Fruit fly (Drosophila melanogaster) whole organism, embryonic: Measurements from ENCODE around the gene CG10725.

Experiments used
- Aef1 ChIP-seq: fragments of 200-800 bp; sonication (Bioruptor generic); IDR thresholded peaks from 3 replicates; pipeline ENCODE4 v1.3.6; 2022; ENCODE audit warnings: missing biosample characterization, missing genetic modification characterization
- BtbVII ChIP-seq: fragments of 200-800 bp; sonication (Bioruptor generic); optimal IDR thresholded peaks from 3 replicates; lab custom pipeline; 2017; ENCODE audit warnings: missing biosample characterization, mild to moderate bottlenecking, missing genetic modification characterization
- CG10654 ChIP-seq: fragments of 200-800 bp; sonication (Bioruptor generic); optimal IDR thresholded peaks from 2 replicates; lab custom pipeline; 2016; ENCODE audit warnings: missing biosample characterization, missing genetic modification characterization
- CG13894 ChIP-seq: fragments of 200-800 bp; sonication (Bioruptor generic); optimal IDR thresholded peaks from 3 replicates; lab custom pipeline; 2018; ENCODE audit warnings: missing biosample characterization, mild to moderate bottlenecking, missing genetic modification characterization, moderate library complexity
- CG15479 ChIP-seq: fragments of 200-800 bp; sonication (Bioruptor generic); optimal IDR thresholded peaks from 3 replicates; lab custom pipeline; 2019; ENCODE audit warnings: missing biosample characterization, mild to moderate bottlenecking, missing genetic modification characterization, moderate library complexity
- CG1602 ChIP-seq: fragments of 200-800 bp; sonication (Bioruptor generic); optimal IDR thresholded peaks from 3 replicates; lab custom pipeline; 2016; ENCODE audit warnings: missing biosample characterization, missing genetic modification characterization
- CG17328 ChIP-seq: fragments of 200-800 bp; sonication (Bioruptor generic); IDR thresholded peaks from 2 replicates; pipeline ENCODE4 v1.3.6; 2022; ENCODE audit warnings: missing biosample characterization, missing genetic modification characterization
- CG18011 ChIP-seq: fragments of 200-800 bp; sonication (Bioruptor generic); optimal IDR thresholded peaks from 2 replicates; lab custom pipeline; 2017; ENCODE audit warnings: missing biosample characterization, missing genetic modification characterization, mild to moderate bottlenecking, moderate library complexity, missing genotype
- CG31224 ChIP-seq: fragments of 200-800 bp; sonication (Bioruptor generic); IDR thresholded peaks from 2 replicates; pipeline ENCODE4 v1.3.6; 2022; ENCODE audit warnings: missing biosample characterization, missing genetic modification characterization
- CG34376 ChIP-seq: fragments of 200-800 bp; sonication (Bioruptor generic); optimal IDR thresholded peaks from 2 replicates; lab custom pipeline; 2018; ENCODE audit warnings: missing biosample characterization, mild to moderate bottlenecking, missing genetic modification characterization
- CG34422 ChIP-seq: fragments of 200-800 bp; sonication (Bioruptor generic); IDR thresholded peaks from 3 replicates; pipeline ENCODE4 v1.3.6; 2022; ENCODE audit warnings: missing biosample characterization, missing genetic modification characterization
- CG42726 ChIP-seq: fragments of 200-800 bp; sonication (Bioruptor generic); IDR thresholded peaks from 2 replicates; pipeline ENCODE4 v1.3.6; 2022; ENCODE audit warnings: missing biosample characterization, missing genetic modification characterization; ENCODE audit not compliant: partially characterized antibody
- CG4707 ChIP-seq: fragments of 200-800 bp; sonication (Bioruptor generic); optimal IDR thresholded peaks from 2 replicates; lab custom pipeline; 2018; ENCODE audit warnings: missing biosample characterization, mild to moderate bottlenecking, missing genetic modification characterization, moderate library complexity
- CG6791 ChIP-seq: fragments of 200-800 bp; sonication (Bioruptor generic); IDR thresholded peaks from 3 replicates; pipeline ENCODE4 v1.3.6; 2022; ENCODE audit warnings: missing biosample characterization, missing genetic modification characterization; ENCODE audit not compliant: partially characterized antibody
- CG9727 ChIP-seq: fragments of 200-800 bp; sonication (Bioruptor generic); optimal IDR thresholded peaks from 3 replicates; lab custom pipeline; 2017; ENCODE audit warnings: missing biosample characterization, mild to moderate bottlenecking, missing genetic modification characterization
- Camta ChIP-seq: fragments of 200-800 bp; sonication (Bioruptor generic); optimal IDR thresholded peaks from 2 replicates; lab custom pipeline; 2016; ENCODE audit warnings: missing biosample characterization, missing genetic modification characterization
- CoRest ChIP-seq: fragments of 200-800 bp; sonication (Bioruptor generic); optimal IDR thresholded peaks from 3 replicates; lab custom pipeline; 2018; ENCODE audit warnings: missing biosample characterization, mild to moderate bottlenecking, missing genetic modification characterization, moderate library complexity
- CrebB ChIP-seq: fragments of 200-800 bp; sonication (Bioruptor generic); optimal IDR thresholded peaks from 3 replicates; lab custom pipeline; 2018; ENCODE audit warnings: missing biosample characterization, mild to moderate bottlenecking, missing genetic modification characterization
- D ChIP-seq, 2 experiments: fragments of 200-800 bp in 1 of 2; fragments of >200 bp in 1 of 2; sonication (Bioruptor generic) in 1 of 2; optimal IDR thresholded peaks; 2 replicates in 1 of 2; 3 replicates in 1 of 2; lab custom pipeline; 2017; ENCODE audit warnings: mild to moderate bottlenecking in 1 of 2, missing biosample characterization in 1 of 2, missing genetic modification characterization in 1 of 2, missing genetic modification reagents in 1 of 2
- Dad ChIP-seq: fragments of 200-800 bp; sonication (Bioruptor generic); optimal IDR thresholded peaks from 3 replicates; lab custom pipeline; 2016; ENCODE audit warnings: missing biosample characterization, missing genetic modification characterization
- Dbx ChIP-seq: fragments of 200-800 bp; sonication (Bioruptor generic); IDR thresholded peaks from 3 replicates; pipeline ENCODE4 v1.3.6; 2022; ENCODE audit warnings: missing biosample characterization, missing genetic modification characterization
- Dfd ChIP-seq, 2 experiments: fragments of >200 bp; optimal IDR thresholded peaks; 2 replicates each; lab custom pipeline; 2017; ENCODE audit warnings: missing biosample characterization in 2 of 2, missing genetic modification characterization in 2 of 2
- Drgx ChIP-seq: fragments of 200-800 bp; sonication (Bioruptor generic); IDR thresholded peaks from 2 replicates; pipeline ENCODE4 v1.3.6; 2022; ENCODE audit warnings: missing biosample characterization, missing genetic modification characterization
- Gug ChIP-seq: fragments of 200-800 bp; sonication (Bioruptor generic); IDR thresholded peaks from 4 replicates; pipeline ENCODE4 v1.3.6; 2022; ENCODE audit warnings: missing biosample characterization, missing genetic modification characterization
- Jarid2 ChIP-seq: fragments of 200-800 bp; sonication (Bioruptor generic); optimal IDR thresholded peaks from 3 replicates; lab custom pipeline; 2017; ENCODE audit warnings: mild to moderate bottlenecking, missing biosample characterization, missing genetic modification reagents, missing genetic modification characterization
- MESR4 ChIP-seq: fragments of 200-800 bp; sonication (Bioruptor generic); optimal IDR thresholded peaks from 2 replicates; lab custom pipeline; 2018; ENCODE audit warnings: missing biosample characterization, mild to moderate bottlenecking, missing genetic modification characterization, moderate library complexity
- Med ChIP-seq: fragments of 200-800 bp; sonication (Bioruptor generic); peaks from one replicate; lab custom pipeline; 2016; ENCODE audit warnings: missing biosample characterization, missing genetic modification characterization, mild to moderate bottlenecking, inconsistent platforms, moderate library complexity
- Nf-YA ChIP-seq: fragments of 200-800 bp; sonication (Bioruptor generic); IDR thresholded peaks from 2 replicates; pipeline ENCODE4 v1.3.6; 2022; ENCODE audit warnings: missing biosample characterization, missing genetic modification characterization
- Ravus ChIP-seq: fragments of 200-800 bp; sonication (Bioruptor generic); IDR thresholded peaks from 2 replicates; pipeline ENCODE4 v1.3.6; 2022; ENCODE audit warnings: missing biosample characterization, missing genetic modification characterization
- Sox102F ChIP-seq: fragments of 200-800 bp; sonication (Bioruptor generic); optimal IDR thresholded peaks from 2 replicates; lab custom pipeline; 2018; ENCODE audit warnings: missing biosample characterization, mild to moderate bottlenecking, missing genetic modification characterization, moderate library complexity
- ash1 ChIP-seq: fragments of 200-800 bp; sonication (Bioruptor generic); optimal IDR thresholded peaks from 2 replicates; lab custom pipeline; 2018; ENCODE audit warnings: missing biosample characterization, mild to moderate bottlenecking, missing genetic modification characterization
- crc ChIP-seq: fragments of 200-800 bp; sonication (Bioruptor generic); optimal IDR thresholded peaks from 2 replicates; lab custom pipeline; 2016; ENCODE audit warnings: missing biosample characterization, missing genetic modification characterization
- dmrt11E ChIP-seq: fragments of 200-800 bp; sonication (Bioruptor generic); optimal IDR thresholded peaks from 3 replicates; lab custom pipeline; 2018; ENCODE audit warnings: missing biosample characterization, mild to moderate bottlenecking, missing genetic modification characterization, moderate library complexity
- dmrt99B ChIP-seq: fragments of 200-800 bp; sonication (Bioruptor generic); optimal IDR thresholded peaks from 2 replicates; lab custom pipeline; 2018; ENCODE audit warnings: missing biosample characterization, mild to moderate bottlenecking, missing genetic modification characterization, moderate library complexity
- emc ChIP-seq: fragments of 200-800 bp; sonication (Bioruptor generic); optimal IDR thresholded peaks from 2 replicates; lab custom pipeline; 2016; ENCODE audit warnings: missing biosample characterization, missing genetic modification characterization
- ewg ChIP-seq: fragments of 200-800 bp; sonication (Bioruptor generic); optimal IDR thresholded peaks from 3 replicates; lab custom pipeline; 2017; ENCODE audit warnings: mild to moderate bottlenecking, missing biosample characterization, missing genetic modification reagents, missing genetic modification characterization
- exex ChIP-seq: fragments of 200-800 bp; sonication (Bioruptor generic); optimal IDR thresholded peaks from 4 replicates; lab custom pipeline; 2018; ENCODE audit warnings: missing biosample characterization, mild to moderate bottlenecking, missing genetic modification characterization, moderate library complexity
- grau ChIP-seq: fragments of 200-800 bp; optimal IDR thresholded peaks from 3 replicates; lab custom pipeline; 2019; ENCODE audit warnings: missing biosample characterization, mild to moderate bottlenecking, missing genetic modification characterization, moderate library complexity
- maf-S ChIP-seq: fragments of 200-800 bp; sonication (Bioruptor generic); optimal IDR thresholded peaks from 2 replicates; lab custom pipeline; 2016; ENCODE audit warnings: missing biosample characterization, missing genetic modification characterization
- nerfin-2 ChIP-seq: fragments of 200-800 bp; sonication (Bioruptor generic); IDR thresholded peaks from 2 replicates; pipeline ENCODE4 v1.3.6; 2022; ENCODE audit warnings: missing biosample characterization, missing genetic modification characterization; ENCODE audit not compliant: partially characterized antibody
- nmo ChIP-seq: fragments of 200-800 bp; sonication (Bioruptor generic); optimal IDR thresholded peaks from 2 replicates; lab custom pipeline; 2018; ENCODE audit warnings: missing biosample characterization, mild to moderate bottlenecking, missing genetic modification characterization, moderate library complexity
- phol ChIP-seq: fragments of 200-800 bp; sonication (Bioruptor generic); optimal IDR thresholded peaks from 3 replicates; lab custom pipeline; 2018; ENCODE audit warnings: missing biosample characterization, mild to moderate bottlenecking, missing genetic modification characterization, moderate library complexity
- pum ChIP-seq: fragments of 200-800 bp; sonication (Bioruptor generic); optimal IDR thresholded peaks from 2 replicates; lab custom pipeline; 2016; ENCODE audit warnings: missing biosample characterization, missing genetic modification characterization
- slbo ChIP-seq: fragments of 200-800 bp; sonication (Bioruptor generic); IDR thresholded peaks from 2 replicates; pipeline ENCODE4 v1.3.6; 2022; ENCODE audit warnings: missing biosample characterization, missing genetic modification characterization
- sqz ChIP-seq: fragments of 200-800 bp; sonication (Bioruptor generic); optimal IDR thresholded peaks from 3 replicates; lab custom pipeline; 2018; ENCODE audit warnings: missing biosample characterization, mild to moderate bottlenecking, missing genetic modification characterization
- tx ChIP-seq: fragments of 200-800 bp; sonication (Bioruptor generic); optimal IDR thresholded peaks from 2 replicates; lab custom pipeline; 2016; ENCODE audit warnings: missing biosample characterization, missing genetic modification characterization
- usp ChIP-seq: fragments of >200 bp; optimal IDR thresholded peaks from 2 replicates; lab custom pipeline; 2017; ENCODE audit warnings: missing biosample characterization, missing genetic modification characterization
- z ChIP-seq: fragments of 200-800 bp; sonication (Bioruptor generic); IDR thresholded peaks from 3 replicates; pipeline ENCODE4 v1.3.6; 2022; ENCODE audit warnings: missing biosample characterization, missing genetic modification characterization

The CG10725 gene

DNA sequence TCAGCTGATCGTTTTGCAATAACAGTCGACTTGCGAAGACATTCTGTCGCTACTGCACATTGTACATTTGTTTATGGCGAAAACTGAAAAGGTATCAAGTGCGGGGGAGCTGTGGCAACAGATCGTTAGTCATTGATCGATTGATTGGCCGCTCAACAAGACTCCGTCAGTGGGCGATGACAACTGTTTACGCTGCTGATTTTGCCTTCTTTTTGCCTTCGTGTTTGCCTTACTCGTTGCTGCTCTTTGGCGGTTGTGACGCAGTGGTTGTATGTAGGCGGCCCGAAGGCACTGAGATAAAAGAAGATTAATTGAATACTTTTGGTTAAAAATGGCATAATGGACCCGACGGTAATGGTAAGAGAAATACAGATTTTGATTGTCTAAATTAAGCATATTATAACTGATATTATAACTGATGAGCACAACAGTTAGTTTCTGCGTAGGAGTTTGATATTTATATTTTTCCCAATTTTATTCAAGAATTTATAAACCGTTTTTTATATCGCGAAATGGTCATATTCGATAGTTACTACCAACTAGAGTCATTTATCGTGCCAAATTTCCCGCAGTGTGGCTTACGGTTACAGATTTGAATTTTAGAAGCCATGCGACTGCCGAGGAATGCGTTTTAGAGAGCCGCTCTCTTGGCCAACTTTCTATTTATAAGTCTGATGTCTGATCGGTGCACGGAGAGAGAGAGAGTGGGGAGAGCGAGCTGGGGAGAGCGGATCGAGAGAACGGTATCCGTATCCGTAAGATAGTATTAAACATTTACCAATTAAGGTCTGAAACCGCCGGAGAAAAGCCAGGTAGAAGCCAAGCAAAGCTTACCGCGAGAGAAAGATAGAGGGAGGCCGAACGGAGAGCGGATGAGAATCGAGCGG is 39.1 kb downstream of the CG10725 start (continued):
- TF ChIP-seq CG9727 = peak; percentile 92
- peak; percentile 91 for TF ChIP-seq Med
- TF ChIP-seq dmrt11E (tag; lab: Kevin White, UChicago) = peak; percentile 66
- peak; percentile 22 for TF ChIP-seq crc
- peak; percentile 16 for TF ChIP-seq exex (tag; lab: Kevin White, UChicago)
- TF ChIP-seq z (GFP tag; lab: Robert Waterston, UW) = no peak
- no peak for TF ChIP-seq usp
- peak; percentile 63 for TF ChIP-seq sqz (GFP tag; lab: Kevin White, UChicago)
- TF ChIP-seq ewg (GFP tag; lab: Kevin White, UChicago) = peak; percentile 87
- peak; percentile 95 for TF ChIP-seq nmo (GFP tag; lab: Kevin White, UChicago)
- TF ChIP-seq CoRest = peak; percentile 95
- TF ChIP-seq CG18011 = peak; percentile 78
- peak; percentile 60 for TF ChIP-seq Camta (GFP tag; lab: Kevin White, UChicago)
- no peak for TF ChIP-seq D (optimal IDR thresholded peaks at IDR 0.05; lab: Kevin White, UChicago)
- peak; percentile 92 for TF ChIP-seq D (GFP tag; optimal IDR thresholded peaks at IDR 0.05; lab: Kevin White, UChicago)
- TF ChIP-seq CrebB = peak; percentile 56
- TF ChIP-seq MESR4 = no peak
- TF ChIP-seq Sox102F (GFP tag; lab: Kevin White, UChicago) = peak; percentile 94
- no peak for TF ChIP-seq Dfd (GFP tag; optimal IDR thresholded peaks at IDR 0.05; lab: Kevin White, UChicago)
- peak; percentile 95 for TF ChIP-seq dmrt99B (tag; lab: Kevin White, UChicago)
- peak; percentile 59 for TF ChIP-seq CG4707 (GFP tag; lab: Kevin White, UChicago)
- TF ChIP-seq CG6791 (GFP tag; lab: Robert Waterston, UW) = no peak
- TF ChIP-seq CG17328 = peak; percentile 77
- peak; percentile 38 for TF ChIP-seq pum (GFP tag; lab: Kevin White, UChicago)
- TF ChIP-seq CG13894 (tag; lab: Kevin White, UChicago) = no peak
- no peak for TF ChIP-seq CG34376 (GFP tag; lab: Kevin White, UChicago)
- peak; percentile 93 for TF ChIP-seq grau (tag; lab: Kevin White, UChicago)
- no peak for TF ChIP-seq CG15479
- TF ChIP-seq CG42726 (GFP tag; lab: Robert Waterston, UW) = no peak
- peak; percentile 95 for TF ChIP-seq Drgx (GFP tag; lab: Robert Waterston, UW)
- peak; percentile 93 for TF ChIP-seq phol
- TF ChIP-seq Ravus (GFP tag; lab: Robert Waterston, UW) = peak; percentile 45
- peak; percentile 75 for TF ChIP-seq CG31224
- TF ChIP-seq CG10654 (GFP tag; lab: Kevin White, UChicago) = peak; percentile 84
- peak; percentile 92 for TF ChIP-seq BtbVII (GFP tag; lab: Kevin White, UChicago)
- peak; percentile 63 for TF ChIP-seq emc (GFP tag; lab: Kevin White, UChicago)
- no peak for TF ChIP-seq nerfin-2 (GFP tag; lab: Robert Waterston, UW)
- TF ChIP-seq Dbx (GFP tag; lab: Robert Waterston, UW) = peak; percentile 72; the same call in 2 of the 3 replicates
- TF ChIP-seq slbo (GFP tag; lab: Robert Waterston, UW) = peak; percentile 88
- TF ChIP-seq Aef1 (GFP tag; lab: Robert Waterston, UW) = peak; percentile 79
- TF ChIP-seq Dad (GFP tag; lab: Kevin White, UChicago) = peak; percentile 68
- TF ChIP-seq CG34422 (GFP tag; lab: Robert Waterston, UW) = peak; percentile 84
- peak; percentile 83 for TF ChIP-seq CG1602
- TF ChIP-seq maf-S (GFP tag; lab: Kevin White, UChicago) = no peak
- peak; percentile 82; the same call in 3 of the 4 replicates for TF ChIP-seq Gug (GFP tag; lab: Robert Waterston, UW)
- peak; percentile 68 for TF ChIP-seq Nf-YA (GFP tag; lab: Robert Waterston, UW)
- TF ChIP-seq ash1 = no peak
- TF ChIP-seq tx (GFP tag; lab: Kevin White, UChicago) = peak; percentile 48
- TF ChIP-seq Jarid2 = peak; percentile 70
